Fruit fly (Drosophila melanogaster): Measurements from ENCODE around the gene ImpL2.

- TF ChIP-seq cic (GFP tag; optimal IDR thresholded peaks at IDR 0.05) (peak; percentile 24), CG7045 (GFP tag; optimal IDR thresholded peaks at IDR 0.05) (peak; percentile 19), CG12768 (GFP tag; optimal IDR thresholded peaks at IDR 0.05) (peak; percentile 52), bab1 (GFP tag; optimal IDR thresholded peaks at IDR 0.05) (peak; percentile 21), pad (GFP tag; optimal IDR thresholded peaks at IDR 0.05) (peak; percentile 57), CG14711 (tag; optimal IDR thresholded peaks at IDR 0.05) (peak; percentile 53), toe (GFP tag; optimal IDR thresholded peaks at IDR 0.05) (peak; percentile 63)
Measured at dm6 chr3L:4282627-4283026, 46.7 kb upstream of the ImpL2 start, which contains the start of gene CG11583.
